Worm (Caenorhabditis elegans) whole organism, young adult: ENCODE measurements around the gene ZK688.7.

Source experiments
- C17E4.6 ChIP-seq: fragments of 200-800 bp; sonication (Bioruptor generic); IDR thresholded peaks from 2 replicates; pipeline ENCODE4 v1.3.6; 2022; ENCODE audit warnings: missing genetic modification reagents, missing genetic modification characterization, missing compliant biosample characterization
- F39B2.1 ChIP-seq: fragments of 200-800 bp; sonication (Bioruptor generic); IDR thresholded peaks from 2 replicates; pipeline ENCODE4 v1.3.6; 2022; ENCODE audit warnings: missing genetic modification reagents, missing genetic modification characterization, missing compliant biosample characterization
- F49E8.2 ChIP-seq: sonication (generic microtip); optimal IDR thresholded peaks from 3 replicates; lab custom pipeline; 2017; ENCODE audit warnings: missing genetic modification characterization, mild to moderate bottlenecking, missing compliant biosample characterization, antibody characterized with exemption, moderate library complexity; ENCODE audit not compliant: insufficient read depth
- F52B5.7 ChIP-seq: sonication (generic microtip); optimal IDR thresholded peaks from 2 replicates; lab custom pipeline; 2016; ENCODE audit warnings: mild to moderate bottlenecking, missing genetic modification characterization, missing compliant biosample characterization
- Y53G8AR.9 ChIP-seq: fragments of 200-800 bp; sonication (Bioruptor generic); conservative IDR thresholded peaks from 2 replicates; pipeline ENCODE4 v1.3.6; 2022; ENCODE audit warnings: missing genetic modification reagents, missing genetic modification characterization, missing compliant biosample characterization
- aptf-3 ChIP-seq: fragments of 200-800 bp; sonication (Bioruptor generic); IDR thresholded peaks from 2 replicates; pipeline ENCODE4 v1.3.6; 2022; ENCODE audit warnings: missing genetic modification characterization, missing compliant biosample characterization
- bed-1 ChIP-seq: fragments of 200-800 bp; sonication (Bioruptor generic); IDR thresholded peaks from 2 replicates; pipeline ENCODE4 v1.3.6; 2022; ENCODE audit warnings: missing genetic modification reagents, missing genetic modification characterization, missing compliant biosample characterization
- bed-2 ChIP-seq: fragments of 200-800 bp; sonication (Bioruptor generic); IDR thresholded peaks from 2 replicates; pipeline ENCODE4 v1.3.6; 2022; ENCODE audit warnings: missing genetic modification reagents, missing genetic modification characterization, missing compliant biosample characterization
- cebp-1 ChIP-seq, 2 experiments: fragments of 200-800 bp in 1 of 2; sonication (Bioruptor generic) in 1 of 2; sonication (generic microtip) in 1 of 2; IDR thresholded peaks in 1 of 2; optimal IDR thresholded peaks in 1 of 2; 2 replicates each; pipeline versions ENCODE4 v1.3.6 to Lab custom; 2017 to 2022; ENCODE audit warnings: missing compliant biosample characterization in 2 of 2, missing genetic modification characterization in 2 of 2, mild to moderate bottlenecking in 1 of 2, missing genetic modification reagents in 1 of 2, moderate library complexity in 1 of 2
- ceh-58 ChIP-seq: fragments of 200-800 bp; sonication (Bioruptor generic); IDR thresholded peaks from 2 replicates; pipeline ENCODE4 v1.3.6; 2022; ENCODE audit warnings: missing genetic modification characterization, missing compliant biosample characterization
- ceh-79 ChIP-seq: sonication (generic microtip); optimal IDR thresholded peaks from 2 replicates; lab custom pipeline; 2017; ENCODE audit warnings: mild to moderate bottlenecking, missing genetic modification characterization, missing compliant biosample characterization
- ceh-91 ChIP-seq: fragments of 200-800 bp; sonication (Bioruptor generic); IDR thresholded peaks from 2 replicates; pipeline ENCODE4 v1.3.6; 2022; ENCODE audit warnings: missing genetic modification reagents, missing genetic modification characterization, missing compliant biosample characterization
- dpl-1 ChIP-seq: fragments of 150-350 bp; optimal IDR thresholded peaks from 2 replicates; lab custom pipeline; 2014; ENCODE audit warnings: missing biosample characterization, missing genetic modification reagents, missing genetic modification characterization
- egl-18 ChIP-seq: fragments of 200-800 bp; sonication (Bioruptor generic); IDR thresholded peaks from 2 replicates; pipeline ENCODE4 v1.3.6; 2022; ENCODE audit warnings: missing genetic modification reagents, missing genetic modification characterization, missing compliant biosample characterization
- egrh-3 ChIP-seq: fragments of 200-800 bp; sonication (Bioruptor generic); IDR thresholded peaks from 2 replicates; pipeline ENCODE4 v1.3.6; 2022; ENCODE audit warnings: missing genetic modification reagents, missing genetic modification characterization, missing compliant biosample characterization
- hlh-26 ChIP-seq: fragments of 200-800 bp; sonication (Bioruptor generic); conservative IDR thresholded peaks from 2 replicates; pipeline ENCODE4 v1.3.6; 2022; ENCODE audit warnings: missing genetic modification reagents, missing genetic modification characterization, missing compliant biosample characterization
- hmg-1.2 ChIP-seq: fragments of 200-800 bp; sonication (Bioruptor generic); IDR thresholded peaks from 2 replicates; pipeline ENCODE4 v1.3.6; 2022; ENCODE audit warnings: missing genetic modification reagents, missing genetic modification characterization, missing compliant biosample characterization
- lag-1 ChIP-seq: fragments of 200-800 bp; sonication (Bioruptor generic); IDR thresholded peaks from 2 replicates; pipeline ENCODE4 v1.3.6; 2022; ENCODE audit warnings: missing genetic modification reagents, missing genetic modification characterization, missing compliant biosample characterization
- lin-40 ChIP-seq: sonication (generic microtip); optimal IDR thresholded peaks from 2 replicates; lab custom pipeline; 2016; ENCODE audit warnings: missing genetic modification characterization, mild to moderate bottlenecking, missing compliant biosample characterization, missing genotype, missing genetic modification reagents
- madf-3 ChIP-seq: fragments of 200-800 bp; sonication (Bioruptor generic); IDR thresholded peaks from 2 replicates; pipeline ENCODE4 v1.3.6; 2022; ENCODE audit warnings: missing genetic modification reagents, missing genetic modification characterization, missing compliant biosample characterization
- nfyb-1 ChIP-seq: fragments of 200-800 bp; sonication (Bioruptor generic); IDR thresholded peaks from 2 replicates; pipeline ENCODE4 v1.3.6; 2022; ENCODE audit warnings: missing genetic modification reagents, missing genetic modification characterization, missing compliant biosample characterization
- nhr-80 ChIP-seq: sonication (generic microtip); optimal IDR thresholded peaks from 2 replicates; lab custom pipeline; 2016; ENCODE audit warnings: missing genetic modification characterization, missing compliant biosample characterization
- repo-1 ChIP-seq: sonication (generic microtip); optimal IDR thresholded peaks from 2 replicates; lab custom pipeline; 2017; ENCODE audit warnings: mild to moderate bottlenecking, missing genetic modification characterization, missing compliant biosample characterization
- rpc-1 ChIP-seq, 2 experiments: fragments of 150-350 bp in 1 of 2; sonication (generic microtip) in 1 of 2; optimal IDR thresholded peaks; 2 replicates each; lab custom pipeline; 2014 to 2018; ENCODE audit warnings: missing biosample characterization in 1 of 2, missing genetic modification characterization in 1 of 2, missing genetic modification reagents in 1 of 2, missing genotype in 1 of 2
- snpc-1.1 ChIP-seq: sonication (generic microtip); optimal IDR thresholded peaks from 2 replicates; lab custom pipeline; 2017; ENCODE audit warnings: missing genetic modification characterization, mild to moderate bottlenecking, missing compliant biosample characterization, antibody characterized with exemption, moderate library complexity, missing genotype, missing genetic modification reagents; ENCODE audit not compliant: insufficient read depth
- snpc-4 ChIP-seq, 5 experiments: fragments of 150-350 bp in 1 of 5; sonication (generic microtip) in 4 of 5; optimal IDR thresholded peaks; 2 replicates each; lab custom pipeline; 2014 to 2018; ENCODE audit warnings: missing genetic modification characterization in 5 of 5, missing biosample characterization in 3 of 5, antibody characterized with exemption in 2 of 5, mild to moderate bottlenecking in 2 of 5, missing compliant biosample characterization in 2 of 5, missing genotype in 2 of 5, moderate library complexity in 2 of 5, missing genetic modification reagents in 1 of 5
- unc-62 ChIP-seq: fragments of 150-350 bp; optimal IDR thresholded peaks from 2 replicates; lab custom pipeline; 2014; ENCODE audit warnings: missing biosample characterization, missing genetic modification reagents, missing genetic modification characterization
- xnd-1 ChIP-seq: sonication (generic microtip); optimal IDR thresholded peaks from 2 replicates; lab custom pipeline; 2016; ENCODE audit warnings: missing genotype, missing genetic modification reagents, missing genetic modification characterization, missing compliant biosample characterization
- zfh-2 ChIP-seq: fragments of 200-800 bp; sonication (Bioruptor generic); conservative IDR thresholded peaks from 2 replicates; pipeline ENCODE4 v1.3.6; 2022; ENCODE audit warnings: missing genetic modification reagents, missing genetic modification characterization, missing compliant biosample characterization
- ztf-22 ChIP-seq: fragments of 200-800 bp; sonication (Bioruptor generic); optimal IDR thresholded peaks from 2 replicates; lab custom pipeline; 2018; ENCODE audit warnings: mild to moderate bottlenecking, missing genetic modification characterization, moderate library complexity, missing compliant biosample characterization
- ztf-28 ChIP-seq: fragments of 200-800 bp; sonication (Bioruptor generic); IDR thresholded peaks from 2 replicates; pipeline ENCODE4 v1.3.6; 2022; ENCODE audit warnings: missing genetic modification reagents, missing genetic modification characterization, missing compliant biosample characterization
- ztf-6 ChIP-seq: fragments of 200-800 bp; sonication (Bioruptor generic); IDR thresholded peaks from 2 replicates; pipeline ENCODE4 v1.3.6; 2022; ENCODE audit warnings: missing genetic modification reagents, missing genetic modification characterization, missing compliant biosample characterization

Gene ZK688.7

ce11 chrIII:7880132-7880715 lies 31.2 kb downstream of the ZK688.7 start:
- TF ChIP-seq egl-18 (no peak), cebp-1 (GFP tag; IDR thresholded peaks at IDR 0.05; lab: Robert Waterston, UW) (no peak), cebp-1 (tag; optimal IDR thresholded peaks at IDR 0.05; lab: Kevin White, UChicago) (peak; percentile 68)

- TF ChIP-seq F39B2.1 (GFP tag; lab: Robert Waterston, UW) (no peak), rpc-1 (optimal IDR thresholded peaks at IDR 0.05; lab: Kevin White, UChicago) (no peak), rpc-1 (tag; optimal IDR thresholded peaks at IDR 0.05; lab: Kevin White, UChicago) (no peak), aptf-3 (GFP tag; lab: Robert Waterston, UW) (no peak), C17E4.6 (GFP tag; lab: Robert Waterston, UW) (no peak)
Observed at ce11 chrIII:7878852-7879329, 32.5 kb downstream of the ZK688.7 start, which contains the start of gene sup-18. sup-18 (minus strand) TSS chrIII:7878902.

ce11 chrIII:7877090-7877489 lies 34.3 kb downstream of the ZK688.7 start:
- TF ChIP-seq F49E8.2 (tag; lab: Kevin White, UChicago): no peak
- TF ChIP-seq zfh-2: no peak
- no peak for TF ChIP-seq snpc-4 (GFP tag; optimal IDR thresholded peaks at IDR 0.05; lab: Kevin White, UChicago)
- TF ChIP-seq snpc-4 (tag; optimal IDR thresholded peaks at IDR 0.05; lab: Kevin White, UChicago): no peak
- no peak for TF ChIP-seq Y53G8AR.9 (GFP tag; lab: Robert Waterston, UW)
- TF ChIP-seq hlh-26 (GFP tag; lab: Robert Waterston, UW): no peak
- no peak for TF ChIP-seq ceh-91
- TF ChIP-seq ztf-28: no peak
- no peak for TF ChIP-seq rpc-1 (optimal IDR thresholded peaks at IDR 0.05; lab: Kevin White, UChicago)
- TF ChIP-seq rpc-1 (tag; optimal IDR thresholded peaks at IDR 0.05; lab: Kevin White, UChicago): no peak
- TF ChIP-seq egrh-3 (GFP tag; lab: Robert Waterston, UW): no peak
- no peak for TF ChIP-seq unc-62 (GFP tag; lab: Kevin White, UChicago)
- TF ChIP-seq xnd-1: no peak
- no peak for TF ChIP-seq ztf-6 (GFP tag; lab: Robert Waterston, UW)
- TF ChIP-seq hmg-1.2: no peak
- TF ChIP-seq madf-3 (GFP tag; lab: Robert Waterston, UW): no peak

- no peak for TF ChIP-seq bed-1
- TF ChIP-seq bed-2: no peak
- TF ChIP-seq snpc-1.1 (tag; lab: Kevin White, UChicago): no peak
- no peak for TF ChIP-seq unc-62 (GFP tag; lab: Kevin White, UChicago)
- no peak for TF ChIP-seq F52B5.7 (tag; lab: Kevin White, UChicago)
- TF ChIP-seq nhr-80: no peak
- no peak for TF ChIP-seq ceh-58 (GFP tag; lab: Robert Waterston, UW)
- TF ChIP-seq ztf-22: no peak
- TF ChIP-seq ceh-79: no peak
- no peak for TF ChIP-seq repo-1
- no peak for TF ChIP-seq lin-40 (tag; lab: Kevin White, UChicago)
- no peak for TF ChIP-seq lag-1 (GFP tag; lab: Robert Waterston, UW)
- TF ChIP-seq dpl-1 (GFP tag; lab: Kevin White, UChicago): no peak
- no peak for TF ChIP-seq nfyb-1 (GFP tag; lab: Robert Waterston, UW)
- no peak for TF ChIP-seq egrh-3 (GFP tag; lab: Robert Waterston, UW)
- TF ChIP-seq, all 124 proteins: peak for 0
Observed at ce11 chrIII:7873481-7873880, 38.0 kb downstream of the ZK688.7 start, which contains the start of gene tyr-1. tyr-1 (plus strand) TSS chrIII:7873781.
